Fruit fly (Drosophila melanogaster): ENCODE results near the gene CG9701.

Gene CG9701

DNA sequence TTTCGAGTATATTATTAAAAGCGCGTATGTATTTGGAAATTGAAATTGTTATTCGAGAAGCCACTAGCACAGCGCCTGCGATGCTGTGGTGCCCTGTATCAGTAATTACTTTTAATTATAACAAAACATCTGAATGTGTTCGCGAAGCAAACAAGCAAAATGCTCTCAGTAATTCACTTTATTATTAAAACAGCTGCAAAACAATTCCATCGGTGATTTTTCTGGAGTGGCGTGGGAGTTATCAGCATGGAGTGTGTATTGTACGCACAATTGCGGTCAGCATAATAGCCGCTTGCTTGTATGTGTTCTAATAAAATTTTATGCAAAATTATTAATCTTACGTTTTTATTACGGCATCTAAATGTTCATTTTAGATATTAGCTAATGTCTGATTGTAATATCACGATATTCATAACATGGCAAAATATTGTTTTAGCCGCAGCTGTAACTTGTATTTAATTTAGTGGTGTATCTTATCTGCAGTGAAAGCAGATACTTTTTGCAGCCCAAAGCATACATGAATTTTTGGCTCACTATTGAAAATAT, 48.9 kb downstream of the CG9701 start (continued):
- no peak for TF ChIP-seq pan (optimal IDR thresholded peaks at IDR 0.05)
- peak in 1 of 2 experiments; percentile 81 for TF ChIP-seq pan (GFP tag; optimal IDR thresholded peaks at IDR 0.05 in 1 of 2, IDR thresholded peaks at IDR 0.05 in 1 of 2)
- TF ChIP-seq Pdp1 (GFP tag; optimal IDR thresholded peaks at IDR 0.05): peak; percentile 50 to 51
- peak; percentile 66 for TF ChIP-seq Rfx (GFP tag; IDR thresholded peaks at IDR 0.05)
- TF ChIP-seq Hmx (GFP tag; optimal IDR thresholded peaks at IDR 0.05): peak; percentile 31
- TF ChIP-seq D19A (tag; optimal IDR thresholded peaks at IDR 0.05): no peak
- peak; percentile 95 for TF ChIP-seq Ets65A (GFP tag)
- peak; percentile 76 for TF ChIP-seq CG17328 (GFP tag; IDR thresholded peaks at IDR 0.05)
- TF ChIP-seq Doc2 (GFP tag; IDR thresholded peaks at IDR 0.05): no peak
- 0 out of 3 replicates have a peak, but pooled peaks have one; percentile 25 for TF ChIP-seq CG6791 (GFP tag; IDR thresholded peaks at IDR 0.05; ENCODE audit: partially characterized antibody)
- TF ChIP-seq CG13624 (GFP tag; optimal IDR thresholded peaks at IDR 0.05): peak; percentile 20
- TF ChIP-seq ci (GFP tag; IDR thresholded peaks at IDR 0.05): peak; percentile 87
- TF ChIP-seq chn (GFP tag; optimal IDR thresholded peaks at IDR 0.05): peak; percentile 55
- TF ChIP-seq CG43689 (GFP tag; IDR thresholded peaks at IDR 0.05): no peak
- no peak for TF ChIP-seq z (GFP tag; IDR thresholded peaks at IDR 0.05)
- TF ChIP-seq sd (tag; optimal IDR thresholded peaks at IDR 0.05): no peak
- no peak for TF ChIP-seq CG15479 (GFP tag; optimal IDR thresholded peaks at IDR 0.05)
- TF ChIP-seq D (optimal IDR thresholded peaks at IDR 0.05): no peak
- peak; percentile 82 for TF ChIP-seq D (GFP tag; optimal IDR thresholded peaks at IDR 0.05)
- no peak for TF ChIP-seq oc (tag; optimal IDR thresholded peaks at IDR 0.05)
- peak; percentile 89 for TF ChIP-seq CG17359 (tag; optimal IDR thresholded peaks at IDR 0.05)
- TF ChIP-seq MTF-1 (GFP tag; optimal IDR thresholded peaks at IDR 0.05; ENCODE audit: borderline replicate concordance): peak; percentile 33
- TF ChIP-seq CG7963 (GFP tag; IDR thresholded peaks at IDR 0.05; ENCODE audit: partially characterized antibody): no peak
- no peak for TF ChIP-seq cwo (GFP tag; optimal IDR thresholded peaks at IDR 0.05)
- TF ChIP-seq slou (GFP tag; optimal IDR thresholded peaks at IDR 0.05): peak; percentile 42
- TF ChIP-seq sob (GFP tag; IDR thresholded peaks at IDR 0.05): peak; percentile 85
- peak; percentile 70 for TF ChIP-seq lbe (GFP tag; optimal IDR thresholded peaks at IDR 0.05)
- no peak for TF ChIP-seq insv (GFP tag; optimal IDR thresholded peaks at IDR 0.05)
- TF ChIP-seq CG12236 (GFP tag; optimal IDR thresholded peaks at IDR 0.05): peak; percentile 47
- TF ChIP-seq eve (GFP tag; optimal IDR thresholded peaks at IDR 0.05): no peak
- TF ChIP-seq CG2678 (tag; optimal IDR thresholded peaks at IDR 0.05): no peak
- TF ChIP-seq Hr3 (GFP tag; optimal IDR thresholded peaks at IDR 0.05): peak; percentile 52
- TF ChIP-seq GATAe (GFP tag; conservative IDR thresholded peaks at IDR 0.05): peak; percentile 39; the same call in 1 of the 2 replicates
- TF ChIP-seq Hmr (GFP tag; optimal IDR thresholded peaks at IDR 0.05): peak; percentile 73
- peak; percentile 25; the same call in 1 of the 2 replicates for TF ChIP-seq CG6272 (GFP tag; IDR thresholded peaks at IDR 0.05)
- no peak for TF ChIP-seq pzg (GFP tag; optimal IDR thresholded peaks at IDR 0.05)
- peak; percentile 65 for TF ChIP-seq CG4404 (GFP tag; IDR thresholded peaks at IDR 0.05)
- TF ChIP-seq Nf-YB (GFP tag; optimal IDR thresholded peaks at IDR 0.05): peak; percentile 59
- 0 out of 2 replicates have a peak, but pooled peaks have one; percentile 13 for TF ChIP-seq rib (GFP tag; IDR thresholded peaks at IDR 0.05)
- TF ChIP-seq pb (GFP tag; optimal IDR thresholded peaks at IDR 0.05): no peak
- peak; percentile 83 for TF ChIP-seq CG10959 (GFP tag; IDR thresholded peaks at IDR 0.05)
- peak; percentile 58 for TF ChIP-seq crc (GFP tag; optimal IDR thresholded peaks at IDR 0.05)
- no peak for TF ChIP-seq yki (optimal IDR thresholded peaks at IDR 0.05)
- TF ChIP-seq CG7786 (GFP tag; optimal IDR thresholded peaks at IDR 0.05): peak; percentile 39
- peak; percentile 58; the same call in 1 of the 2 replicates for TF ChIP-seq CG5953 (GFP tag; IDR thresholded peaks at IDR 0.05)
- peak; percentile 51 for TF ChIP-seq Six4 (GFP tag; optimal IDR thresholded peaks at IDR 0.05)
- TF ChIP-seq mld (GFP tag; IDR thresholded peaks at IDR 0.05; ENCODE audit: partially characterized antibody): no peak
- no peak for TF ChIP-seq otp (GFP tag; IDR thresholded peaks at IDR 0.05)
- TF ChIP-seq CG31388 (GFP tag; optimal IDR thresholded peaks at IDR 0.05): no peak
- peak; percentile 66 for TF ChIP-seq CG17829 (tag; optimal IDR thresholded peaks at IDR 0.05)
- no peak for TF ChIP-seq CG4617 (GFP tag; optimal IDR thresholded peaks at IDR 0.05; ENCODE audit: borderline replicate concordance)
